Fruit fly (Drosophila melanogaster): ENCODE measurements around the gene Mst84Db.

Gene Mst84Db

DNA sequence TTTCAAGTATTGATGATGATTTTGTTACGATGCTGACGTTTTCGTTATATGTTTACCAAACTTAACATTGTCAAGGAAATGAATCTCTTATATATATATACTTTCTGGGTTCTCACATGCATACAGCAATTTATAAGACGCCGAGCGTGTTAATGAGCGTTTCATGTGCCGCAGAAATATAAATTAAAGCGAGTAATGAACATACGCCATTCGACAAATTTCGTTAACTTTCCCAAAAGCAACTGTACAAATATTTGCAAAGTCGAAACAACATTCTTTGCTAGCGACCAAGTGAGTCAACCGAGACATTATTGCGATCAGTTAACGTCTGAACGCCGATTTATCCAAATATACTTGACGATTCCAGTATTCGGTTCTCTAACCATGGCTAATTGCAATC lies 20.7 kb downstream of the Mst84Db start, which contains the start of gene CG31496:
TSS of gene CG31496 (plus strand) at position 301 of the 400 bp plus-strand sequence.
- no peak for TF ChIP-seq Mio (GFP tag; optimal IDR thresholded peaks at IDR 0.05)
- no peak for TF ChIP-seq pan (optimal IDR thresholded peaks at IDR 0.05)
- TF ChIP-seq psq (GFP tag; optimal IDR thresholded peaks at IDR 0.05), result no peak
- no peak for TF ChIP-seq lola (GFP tag; optimal IDR thresholded peaks at IDR 0.05)
- TF ChIP-seq Hr83 (GFP tag; optimal IDR thresholded peaks at IDR 0.05; ENCODE audit: poor library complexity, severe bottlenecking), result no peak
- TF ChIP-seq tai (GFP tag; optimal IDR thresholded peaks at IDR 0.05), result no peak
- TF ChIP-seq dl (GFP tag; optimal IDR thresholded peaks at IDR 0.05; ENCODE audit: insufficient read depth in 1 of 2, partially characterized antibody in 2 of 2), result no peak
- TF ChIP-seq N (GFP tag; optimal IDR thresholded peaks at IDR 0.05), result no peak
- no peak for TF ChIP-seq HLH106 (tag; optimal IDR thresholded peaks at IDR 0.05)
- TF ChIP-seq brk (GFP tag; optimal IDR thresholded peaks at IDR 0.05), result no peak
- TF ChIP-seq Dfd (GFP tag; optimal IDR thresholded peaks at IDR 0.05), result no peak
- TF ChIP-seq h (GFP tag; optimal IDR thresholded peaks at IDR 0.05), result no peak
- no peak for TF ChIP-seq fru (GFP tag; optimal IDR thresholded peaks at IDR 0.05)
- no peak for TF ChIP-seq dmrt93B (GFP tag; optimal IDR thresholded peaks at IDR 0.05)

DNA sequence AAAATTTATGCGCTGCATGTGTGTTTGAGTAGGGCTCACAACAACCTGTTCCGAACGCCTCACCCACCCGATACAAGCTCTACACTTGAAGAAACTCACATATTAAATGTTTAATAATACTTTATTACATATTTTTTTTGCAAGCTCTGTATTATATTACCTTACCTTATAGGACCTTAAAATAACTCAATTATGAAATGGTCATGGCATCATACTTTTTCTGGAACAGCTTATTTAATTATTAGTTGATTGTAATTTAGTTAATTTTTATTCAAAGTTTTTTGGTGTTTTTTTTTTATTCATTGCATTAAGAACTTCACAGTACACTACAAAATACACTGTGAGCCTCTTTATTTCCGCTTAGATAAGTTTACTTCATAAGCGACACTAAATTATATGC lies 29.0 kb downstream of the Mst84Db start:
- TF ChIP-seq Sp1 (GFP tag; optimal IDR thresholded peaks at IDR 0.05) (peak; percentile 28), rgr (GFP tag; optimal IDR thresholded peaks at IDR 0.05) (peak; percentile 41), HLH106 (tag; optimal IDR thresholded peaks at IDR 0.05) (peak; percentile 34), h (GFP tag; optimal IDR thresholded peaks at IDR 0.05) (peak; percentile 30), foxo (GFP tag; optimal IDR thresholded peaks at IDR 0.05) (peak in 1 of 2 experiments; percentile 29), OdsH (GFP tag; optimal IDR thresholded peaks at IDR 0.05) (peak; percentile 34), psq (GFP tag; optimal IDR thresholded peaks at IDR 0.05) (peak; percentile 12), Mio (GFP tag; optimal IDR thresholded peaks at IDR 0.05) (no peak), jim (GFP tag; optimal IDR thresholded peaks at IDR 0.05) (no peak), woc (GFP tag; optimal IDR thresholded peaks at IDR 0.05) (peak; percentile 29), CrebA (GFP tag; optimal IDR thresholded peaks at IDR 0.05; ENCODE audit: borderline replicate concordance) (no peak), fru (GFP tag; optimal IDR thresholded peaks at IDR 0.05) (peak; percentile 37), Dfd (GFP tag; optimal IDR thresholded peaks at IDR 0.05) (no peak)

DNA sequence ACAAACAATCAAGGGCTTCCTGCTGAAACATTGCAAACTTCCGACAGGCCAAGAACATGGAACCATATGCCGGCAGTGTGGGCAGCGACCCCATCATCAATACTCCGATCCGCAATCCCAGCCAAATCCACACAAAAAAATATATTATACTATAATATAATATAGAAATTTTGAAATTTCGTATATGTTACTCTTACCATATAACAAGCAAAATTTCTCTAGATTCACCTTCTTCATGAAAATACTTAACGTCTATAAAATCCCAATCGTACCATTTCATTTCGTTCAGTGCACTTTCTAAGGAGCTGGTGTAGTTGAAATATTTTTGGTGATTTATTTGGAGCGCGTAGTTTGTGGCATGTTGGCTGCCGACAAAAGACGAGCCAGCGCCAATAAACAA lies 30.8 kb downstream of the Mst84Db start:
- no peak for TF ChIP-seq dsf (GFP tag; optimal IDR thresholded peaks at IDR 0.05; ENCODE audit: borderline replicate concordance)
- no peak for TF ChIP-seq brk (GFP tag; optimal IDR thresholded peaks at IDR 0.05)
- no peak for TF ChIP-seq CG32264 (GFP tag; optimal IDR thresholded peaks at IDR 0.05)
- peak; percentile 38 for TF ChIP-seq OdsH (GFP tag; optimal IDR thresholded peaks at IDR 0.05)
- peak; percentile 5 for TF ChIP-seq Sp1 (GFP tag; optimal IDR thresholded peaks at IDR 0.05)
- peak; percentile 24 for TF ChIP-seq h (GFP tag; optimal IDR thresholded peaks at IDR 0.05)
- TF ChIP-seq HLH106 (tag; optimal IDR thresholded peaks at IDR 0.05), result peak; percentile 33
- peak in 1 of 2 experiments; percentile 33 for TF ChIP-seq foxo (GFP tag; optimal IDR thresholded peaks at IDR 0.05)
- no peak for TF ChIP-seq N (GFP tag; optimal IDR thresholded peaks at IDR 0.05)
- TF ChIP-seq rgr (GFP tag; optimal IDR thresholded peaks at IDR 0.05), result no peak
- no peak for TF ChIP-seq tai (GFP tag; optimal IDR thresholded peaks at IDR 0.05)

DNA sequence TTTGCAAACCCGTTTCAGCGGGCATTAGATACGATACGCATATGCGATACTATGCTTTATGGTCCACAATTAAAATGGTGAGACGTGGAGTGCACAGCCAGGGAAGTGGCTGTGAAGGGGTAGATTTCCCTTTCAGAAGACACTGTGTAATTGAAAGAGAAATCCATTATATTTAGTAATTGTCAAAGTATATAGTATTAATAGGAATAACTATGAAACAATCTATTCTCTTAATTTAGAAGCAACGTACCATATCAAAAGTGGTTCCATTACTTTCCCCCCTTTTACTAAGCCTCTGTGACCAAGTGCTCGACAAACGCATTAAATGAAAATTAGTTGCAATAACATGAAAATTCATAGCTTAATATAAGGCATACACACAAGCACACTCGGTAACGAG lies 34.7 kb downstream of the Mst84Db start:
- no peak for TF ChIP-seq N (GFP tag; optimal IDR thresholded peaks at IDR 0.05)
- TF ChIP-seq Sp1 (GFP tag; optimal IDR thresholded peaks at IDR 0.05), result no peak
- no peak for TF ChIP-seq br (GFP tag; optimal IDR thresholded peaks at IDR 0.05)
- TF ChIP-seq fru (GFP tag; optimal IDR thresholded peaks at IDR 0.05), result no peak
- TF ChIP-seq HLH106 (tag; optimal IDR thresholded peaks at IDR 0.05), result no peak
- TF ChIP-seq Dif (GFP tag; optimal IDR thresholded peaks at IDR 0.05; ENCODE audit: partially characterized antibody), result no peak
- no peak for TF ChIP-seq GATAd (GFP tag; optimal IDR thresholded peaks at IDR 0.05)
- no peak for TF ChIP-seq usp (GFP tag; optimal IDR thresholded peaks at IDR 0.05)
- no peak for TF ChIP-seq brk (GFP tag; optimal IDR thresholded peaks at IDR 0.05)
- TF ChIP-seq Hr78 (GFP tag; optimal IDR thresholded peaks at IDR 0.05), result no peak
- TF ChIP-seq pan (optimal IDR thresholded peaks at IDR 0.05), result no peak

DNA sequence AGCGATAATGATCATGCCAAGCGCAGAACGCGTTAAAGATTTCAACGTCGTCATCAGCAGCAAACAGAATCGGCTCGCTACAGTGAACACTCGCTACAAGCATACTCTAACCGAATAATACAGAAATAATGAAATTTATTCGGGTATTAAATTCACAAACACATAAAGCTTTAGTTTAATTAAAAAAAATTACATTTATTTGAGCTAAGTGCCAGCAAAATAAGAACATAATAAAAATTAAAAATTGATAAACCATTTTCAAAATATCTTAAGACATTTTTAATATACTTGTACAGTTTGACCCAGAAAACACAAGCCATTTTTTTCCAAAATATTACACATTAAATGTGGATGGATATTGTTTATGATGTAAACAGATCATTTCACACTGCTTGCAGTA lies 39.2 kb downstream of the Mst84Db start:
- TF ChIP-seq psq (GFP tag; optimal IDR thresholded peaks at IDR 0.05), result peak; percentile 57
- peak; percentile 25 for TF ChIP-seq woc (GFP tag; optimal IDR thresholded peaks at IDR 0.05)
- TF ChIP-seq HLH106 (tag; optimal IDR thresholded peaks at IDR 0.05), result peak; percentile 42
- no peak for TF ChIP-seq fru (GFP tag; optimal IDR thresholded peaks at IDR 0.05)
- TF ChIP-seq dmrt93B (GFP tag; optimal IDR thresholded peaks at IDR 0.05), result peak; percentile 22
- peak; percentile 10 for TF ChIP-seq h (GFP tag; optimal IDR thresholded peaks at IDR 0.05)
- TF ChIP-seq CG32264 (GFP tag; optimal IDR thresholded peaks at IDR 0.05), result no peak
- peak; percentile 44 for TF ChIP-seq OdsH (GFP tag; optimal IDR thresholded peaks at IDR 0.05)
- no peak for TF ChIP-seq Hr78 (GFP tag; optimal IDR thresholded peaks at IDR 0.05)
- TF ChIP-seq ey (GFP tag; optimal IDR thresholded peaks at IDR 0.05), result peak; percentile 22
- peak; percentile 32 for TF ChIP-seq Sp1 (GFP tag; optimal IDR thresholded peaks at IDR 0.05)
